Worm (Caenorhabditis elegans): ENCODE measurements around the gene acl-12.

DNA sequence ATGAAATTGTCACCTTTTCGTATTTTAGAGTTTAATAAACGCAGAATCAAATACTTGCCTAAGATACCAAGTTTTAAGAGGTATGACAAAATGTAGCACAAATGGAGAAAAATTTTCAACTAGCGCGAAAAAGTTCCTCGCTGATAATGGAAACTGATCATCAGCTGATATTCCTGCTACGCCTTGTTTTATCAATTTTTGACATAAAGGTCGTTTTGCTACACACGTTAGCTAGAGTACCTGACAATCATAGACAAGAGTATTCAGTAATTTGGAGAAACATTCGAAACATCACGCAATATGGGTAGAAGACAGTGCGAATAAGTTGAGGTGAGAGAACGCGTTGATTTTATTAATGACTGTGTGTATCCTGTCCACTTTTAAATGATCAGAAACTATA, 3.4 kb upstream of the acl-12 start:
- no peak for TF ChIP-seq skn-1 (tag; optimal IDR thresholded peaks at IDR 0.05)
- TF ChIP-seq ama-1 (optimal IDR thresholded peaks at IDR 0.05), result no peak
- peak; percentile 4 for TF ChIP-seq crh-2 (tag; optimal IDR thresholded peaks at IDR 0.05)
- no peak for TF ChIP-seq ceh-82 (tag; optimal IDR thresholded peaks at IDR 0.05)
- TF ChIP-seq lin-39 (tag; optimal IDR thresholded peaks at IDR 0.05), result no peak

Measured in whole organism, L2 larva.